Worm (Caenorhabditis elegans): Measurements from ENCODE around the gene srx-67.

srx-67 gene

DNA sequence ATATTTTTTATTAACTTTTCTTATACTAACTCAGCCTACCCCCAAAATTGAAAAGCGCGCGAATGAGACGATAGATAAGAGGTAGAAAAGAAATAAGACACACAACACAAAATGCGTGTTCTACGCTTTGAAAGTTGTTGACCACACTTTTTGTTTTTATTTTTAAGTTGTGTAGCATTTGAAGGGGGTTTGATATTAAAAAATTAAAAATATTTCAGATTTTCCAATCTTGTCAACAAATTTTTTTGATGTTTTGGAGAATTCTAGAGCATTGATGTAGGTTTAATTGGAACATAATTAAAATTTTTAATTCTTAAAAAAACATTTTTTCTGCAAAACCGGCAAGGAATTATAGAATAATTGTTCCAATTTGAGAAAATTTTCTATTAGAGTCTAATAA is 44.7 kb downstream of the srx-67 start, which contains the start of gene cyp-34A6:
TSS of gene cyp-34A6 (minus strand) at position 101 of the 400 bp plus-strand sequence.
- TF ChIP-seq pha-4 (tag; optimal IDR thresholded peaks at IDR 0.05) (peak; percentile 17), egl-5 (tag; optimal IDR thresholded peaks at IDR 0.05) (no peak)

DNA sequence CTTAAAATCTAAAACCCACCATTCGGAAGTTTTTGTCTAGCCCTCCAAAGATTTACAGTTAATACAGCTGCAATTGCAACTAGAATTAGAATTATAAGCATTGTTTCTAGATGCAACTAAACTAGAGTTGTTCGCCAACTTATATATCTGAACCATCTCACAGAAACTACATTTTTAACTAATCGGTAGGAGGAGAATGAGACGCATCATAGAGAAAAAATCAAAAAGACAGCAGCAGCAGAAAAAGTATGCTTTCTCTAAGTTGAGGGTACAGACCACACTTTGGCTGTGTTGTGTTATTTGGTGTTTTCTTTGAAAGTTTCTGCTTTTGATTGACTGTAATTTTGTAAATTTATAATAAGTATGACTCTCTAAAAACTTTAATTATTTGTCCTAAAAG is 47.1 kb downstream of the srx-67 start, which contains the start of gene cyp-34A7:
TSS of gene cyp-34A7 (minus strand) at position 101 of the 400 bp plus-strand sequence.
- TF ChIP-seq ceh-16 (tag; optimal IDR thresholded peaks at IDR 0.05) = no peak
- no peak for TF ChIP-seq nhr-12 (tag; optimal IDR thresholded peaks at IDR 0.05)
- TF ChIP-seq ceh-82 (tag; optimal IDR thresholded peaks at IDR 0.05) = no peak
- TF ChIP-seq nhr-76 (tag; optimal IDR thresholded peaks at IDR 0.05) = no peak
- TF ChIP-seq nhr-11 (tag; optimal IDR thresholded peaks at IDR 0.05) = no peak
- TF ChIP-seq nhr-23 (tag; optimal IDR thresholded peaks at IDR 0.05) = no peak

DNA sequence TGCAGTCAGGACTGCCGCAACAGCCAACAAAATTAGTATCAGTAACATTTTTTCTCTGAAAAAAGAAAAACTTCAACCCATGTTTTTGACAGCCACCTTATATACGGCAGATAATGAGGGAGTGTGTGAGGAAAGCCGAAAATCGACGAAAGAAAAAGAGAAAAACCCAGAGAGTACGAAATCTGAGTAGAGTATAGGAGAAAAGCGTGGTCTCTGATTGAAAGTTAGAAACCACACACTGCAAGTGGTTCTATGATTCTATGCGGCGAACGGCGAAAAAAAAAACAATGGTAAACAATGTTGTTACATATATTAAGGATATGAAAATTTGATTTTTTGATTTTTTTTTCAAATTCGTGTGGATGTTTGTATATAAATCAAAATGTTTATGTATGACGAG is 51.2 kb downstream of the srx-67 start, which contains the start of gene cyp-34A8:
TSS of gene cyp-34A8 (minus strand) at position 62 of the 400 bp plus-strand sequence.
- no peak for TF ChIP-seq egl-27 (tag; optimal IDR thresholded peaks at IDR 0.05)
- TF ChIP-seq nfya-1 (tag; optimal IDR thresholded peaks at IDR 0.05; ENCODE audit: insufficient read depth) = peak; percentile 1
- TF ChIP-seq mml-1 (tag; optimal IDR thresholded peaks at IDR 0.05) = no peak
- no peak for TF ChIP-seq pqm-1 (tag; optimal IDR thresholded peaks at IDR 0.05)
- TF ChIP-seq nhr-43 (tag; optimal IDR thresholded peaks at IDR 0.05; ENCODE audit: poor library complexity, severe bottlenecking) = peak; percentile 9
- no peak for TF ChIP-seq ceh-28 (tag; optimal IDR thresholded peaks at IDR 0.05)
- TF ChIP-seq nhr-25 (tag; optimal IDR thresholded peaks at IDR 0.05) = no peak
- TF ChIP-seq eor-1 (tag; optimal IDR thresholded peaks at IDR 0.05) = no peak
- no peak for TF ChIP-seq ztf-4 (tag; optimal IDR thresholded peaks at IDR 0.05)
- TF ChIP-seq elt-2 (tag; optimal IDR thresholded peaks at IDR 0.05) = no peak
- no peak for TF ChIP-seq R02D3.7 (tag; optimal IDR thresholded peaks at IDR 0.05)
- TF ChIP-seq pha-4 (tag; optimal IDR thresholded peaks at IDR 0.05) = no peak
